Worm (Caenorhabditis elegans) whole organism, L4/young adult: ENCODE results near the gene gad-1.

Source experiments
- W03F9.2 ChIP-seq: fragments of 150-350 bp; optimal IDR thresholded peaks from 2 replicates; lab custom pipeline; 2014; ENCODE audit warnings: missing biosample characterization, missing genetic modification characterization
- dao-5 ChIP-seq: sonication (generic microtip); optimal IDR thresholded peaks from 2 replicates; lab custom pipeline; 2016; ENCODE audit warnings: missing genotype, missing genetic modification characterization, moderate library complexity, missing compliant biosample characterization
- him-1 ChIP-seq: sonication (generic microtip); optimal IDR thresholded peaks from 2 replicates; lab custom pipeline; 2016; ENCODE audit warnings: missing genotype, missing genetic modification reagents, missing genetic modification characterization, missing compliant biosample characterization

- TF ChIP-seq him-1 (tag; lab: Kevin White, UChicago): no peak
- TF ChIP-seq dao-5: no peak
- no peak for TF ChIP-seq W03F9.2 (tag; lab: Kevin White, UChicago)
These were observed 17.1 kb upstream of the gad-1 start, which contains the start of gene acl-8 for ce11 chrV:6450129-6451011.
